Fruit fly (Drosophila melanogaster) whole organism, embryonic: ENCODE measurements around the gene pico.

Experiments
- CG10462 ChIP-seq: fragments of 200-800 bp; sonication (Bioruptor generic); optimal IDR thresholded peaks from 2 replicates; lab custom pipeline; 2016; ENCODE audit warnings: missing biosample characterization, missing genetic modification characterization
- CG10654 ChIP-seq: fragments of 200-800 bp; sonication (Bioruptor generic); optimal IDR thresholded peaks from 2 replicates; lab custom pipeline; 2016; ENCODE audit warnings: missing biosample characterization, missing genetic modification characterization
- CG11247 ChIP-seq: fragments of 200-800 bp; sonication (Bioruptor generic); IDR thresholded peaks from 2 replicates; pipeline ENCODE4 v1.3.6; 2022; ENCODE audit warnings: missing biosample characterization, missing genetic modification characterization
- CG11456 ChIP-seq: fragments of 200-800 bp; sonication (Bioruptor generic); IDR thresholded peaks from 3 replicates; pipeline ENCODE4 v1.3.6; 2022; ENCODE audit warnings: missing biosample characterization, missing genetic modification characterization
- CG1233 ChIP-seq: fragments of 200-800 bp; sonication (Bioruptor generic); optimal IDR thresholded peaks from 4 replicates; lab custom pipeline; 2018; ENCODE audit warnings: missing biosample characterization, mild to moderate bottlenecking, missing genetic modification characterization
- CG12659 ChIP-seq: fragments of 200-800 bp; sonication (Bioruptor generic); optimal IDR thresholded peaks from 3 replicates; lab custom pipeline; 2017; ENCODE audit warnings: mild to moderate bottlenecking, missing biosample characterization, missing genetic modification reagents, missing genetic modification characterization
- CG12744 ChIP-seq: fragments of 200-800 bp; sonication (Bioruptor generic); optimal IDR thresholded peaks from 2 replicates; lab custom pipeline; 2016; ENCODE audit warnings: missing biosample characterization, missing genetic modification characterization
- CG14667 ChIP-seq: fragments of 200-800 bp; sonication (Bioruptor generic); IDR thresholded peaks from 2 replicates; pipeline ENCODE4 v1.3.6; 2022; ENCODE audit warnings: missing biosample characterization, missing genetic modification characterization
- CG14710 ChIP-seq: fragments of 200-800 bp; sonication (Bioruptor generic); optimal IDR thresholded peaks from 3 replicates; lab custom pipeline; 2019; ENCODE audit warnings: missing biosample characterization, mild to moderate bottlenecking, missing genetic modification characterization, moderate library complexity
- CG15073 ChIP-seq: fragments of 200-800 bp; sonication (Bioruptor generic); optimal IDR thresholded peaks from 2 replicates; lab custom pipeline; 2016; ENCODE audit warnings: missing biosample characterization, missing genetic modification characterization
- CG15269 ChIP-seq: fragments of 200-800 bp; sonication (Bioruptor generic); optimal IDR thresholded peaks from 2 replicates; lab custom pipeline; 2018; ENCODE audit warnings: missing biosample characterization, mild to moderate bottlenecking, missing genetic modification characterization, moderate library complexity
- CG15479 ChIP-seq: fragments of 200-800 bp; sonication (Bioruptor generic); optimal IDR thresholded peaks from 3 replicates; lab custom pipeline; 2019; ENCODE audit warnings: missing biosample characterization, mild to moderate bottlenecking, missing genetic modification characterization, moderate library complexity
- CG2889 ChIP-seq: fragments of 200-800 bp; sonication (Bioruptor generic); IDR thresholded peaks from 3 replicates; pipeline ENCODE4 v1.3.6; 2022; ENCODE audit warnings: missing biosample characterization, missing genetic modification characterization
- CG3065 ChIP-seq: fragments of 200-800 bp; sonication (Bioruptor generic); optimal IDR thresholded peaks from 2 replicates; lab custom pipeline; 2016; ENCODE audit warnings: missing biosample characterization, missing genetic modification characterization
- CG31365 ChIP-seq: fragments of 200-800 bp; sonication (Bioruptor generic); optimal IDR thresholded peaks from 2 replicates; lab custom pipeline; 2018; ENCODE audit warnings: missing biosample characterization, mild to moderate bottlenecking, missing genetic modification characterization
- CG3281 ChIP-seq: fragments of 200-800 bp; sonication (Bioruptor generic); optimal IDR thresholded peaks from 3 replicates; lab custom pipeline; 2017; ENCODE audit warnings: missing biosample characterization, mild to moderate bottlenecking, missing genetic modification characterization
- CG3847 ChIP-seq: fragments of 200-800 bp; sonication (Bioruptor generic); IDR thresholded peaks from 2 replicates; pipeline ENCODE4 v1.3.6; 2022; ENCODE audit warnings: missing biosample characterization, missing genetic modification characterization
- CG43689 ChIP-seq: fragments of 200-800 bp; sonication (Bioruptor generic); IDR thresholded peaks from 2 replicates; pipeline ENCODE4 v1.3.6; 2022; ENCODE audit warnings: missing biosample characterization, missing genetic modification characterization
- CG4730 ChIP-seq: fragments of 200-800 bp; sonication (Bioruptor generic); IDR thresholded peaks from 2 replicates; pipeline ENCODE4 v1.3.6; 2022; ENCODE audit warnings: missing biosample characterization, missing genetic modification characterization
- CG4854 ChIP-seq: fragments of 200-800 bp; sonication (Bioruptor generic); optimal IDR thresholded peaks from 2 replicates; lab custom pipeline; 2016; ENCODE audit warnings: missing biosample characterization, missing genetic modification characterization, inconsistent platforms
- CG5180 ChIP-seq: fragments of 200-800 bp; sonication (Bioruptor generic); optimal IDR thresholded peaks from 3 replicates; lab custom pipeline; 2017; ENCODE audit warnings: missing biosample characterization, missing genetic modification characterization, mild to moderate bottlenecking, moderate library complexity, missing genetic modification reagents
- CG7556 ChIP-seq: fragments of 200-800 bp; sonication (Bioruptor generic); optimal IDR thresholded peaks from 2 replicates; lab custom pipeline; 2017; ENCODE audit warnings: missing biosample characterization, mild to moderate bottlenecking, missing genetic modification characterization
- CG8388 ChIP-seq: fragments of 200-800 bp; sonication (Bioruptor generic); optimal IDR thresholded peaks from 2 replicates; lab custom pipeline; 2019; ENCODE audit warnings: missing biosample characterization, mild to moderate bottlenecking, missing genetic modification characterization, moderate library complexity
- CG8765 ChIP-seq: fragments of 200-800 bp; sonication (Bioruptor generic); IDR thresholded peaks from 2 replicates; pipeline ENCODE4 v1.3.6; 2022; ENCODE audit warnings: missing biosample characterization, missing genetic modification characterization
- CG9437 ChIP-seq: fragments of 200-800 bp; sonication (Bioruptor generic); optimal IDR thresholded peaks from 2 replicates; lab custom pipeline; 2018; ENCODE audit warnings: missing biosample characterization, mild to moderate bottlenecking, missing genetic modification characterization
- CoRest ChIP-seq: fragments of 200-800 bp; sonication (Bioruptor generic); optimal IDR thresholded peaks from 3 replicates; lab custom pipeline; 2018; ENCODE audit warnings: missing biosample characterization, mild to moderate bottlenecking, missing genetic modification characterization, moderate library complexity
- Dad ChIP-seq: fragments of 200-800 bp; sonication (Bioruptor generic); optimal IDR thresholded peaks from 3 replicates; lab custom pipeline; 2016; ENCODE audit warnings: missing biosample characterization, missing genetic modification characterization
- Dbx ChIP-seq: fragments of 200-800 bp; sonication (Bioruptor generic); IDR thresholded peaks from 3 replicates; pipeline ENCODE4 v1.3.6; 2022; ENCODE audit warnings: missing biosample characterization, missing genetic modification characterization
- Gug ChIP-seq: fragments of 200-800 bp; sonication (Bioruptor generic); IDR thresholded peaks from 4 replicates; pipeline ENCODE4 v1.3.6; 2022; ENCODE audit warnings: missing biosample characterization, missing genetic modification characterization
- HLH4C ChIP-seq: fragments of 200-800 bp; sonication (Bioruptor generic); IDR thresholded peaks from 3 replicates; pipeline ENCODE4 v1.3.6; 2022; ENCODE audit warnings: missing biosample characterization, missing genetic modification characterization; ENCODE audit not compliant: partially characterized antibody
- MTF-1 ChIP-seq: fragments of 200-800 bp; sonication (Bioruptor generic); optimal IDR thresholded peaks from 2 replicates; lab custom pipeline; 2018; ENCODE audit warnings: missing biosample characterization, mild to moderate bottlenecking, missing genetic modification characterization, borderline replicate concordance
- Max ChIP-seq: fragments of 200-800 bp; sonication (Bioruptor generic); optimal IDR thresholded peaks from 2 replicates; lab custom pipeline; 2016; ENCODE audit warnings: missing biosample characterization, mild to moderate bottlenecking, missing genetic modification characterization
- Mes4 ChIP-seq: fragments of 200-800 bp; sonication (Bioruptor generic); optimal IDR thresholded peaks from 2 replicates; lab custom pipeline; 2016; ENCODE audit warnings: missing biosample characterization, missing genetic modification characterization
- Stat92E ChIP-seq, 3 experiments: fragments of >200 bp in 2 of 3; fragments of 200-800 bp in 1 of 3; sonication (Bioruptor generic) in 1 of 3; optimal IDR thresholded peaks; 2 replicates each; lab custom pipeline; 2017 to 2019; ENCODE audit warnings: missing biosample characterization in 3 of 3, missing genetic modification characterization in 3 of 3, mild to moderate bottlenecking in 1 of 3, moderate library complexity in 1 of 3
- abd-A ChIP-seq: fragments of 200-800 bp; sonication (Bioruptor generic); optimal IDR thresholded peaks from 3 replicates; lab custom pipeline; 2019; ENCODE audit warnings: missing biosample characterization, mild to moderate bottlenecking, missing genetic modification characterization, moderate library complexity
- br ChIP-seq: fragments of >200 bp; optimal IDR thresholded peaks from 2 replicates; lab custom pipeline; 2017
- dysf ChIP-seq: fragments of 200-800 bp; sonication (Bioruptor generic); IDR thresholded peaks from 3 replicates; pipeline ENCODE4 v1.3.6; 2022; ENCODE audit warnings: missing biosample characterization, missing genetic modification characterization
- eyg ChIP-seq: fragments of 200-800 bp; sonication (Bioruptor generic); optimal IDR thresholded peaks from 3 replicates; lab custom pipeline; 2016; ENCODE audit warnings: missing biosample characterization, missing genetic modification characterization
- gce ChIP-seq: fragments of 200-800 bp; sonication (Bioruptor generic); IDR thresholded peaks from 3 replicates; pipeline ENCODE4 v1.3.6; 2022; ENCODE audit warnings: missing biosample characterization, missing genetic modification characterization
- gcm ChIP-seq: fragments of 200-800 bp; sonication (Bioruptor generic); optimal IDR thresholded peaks from 2 replicates; lab custom pipeline; 2019; ENCODE audit warnings: missing biosample characterization, mild to moderate bottlenecking, missing genetic modification characterization, moderate library complexity
- gsb ChIP-seq: fragments of 200-800 bp; sonication (Bioruptor generic); IDR thresholded peaks from 2 replicates; pipeline ENCODE4 v1.3.6; 2022; ENCODE audit warnings: missing biosample characterization, missing genetic modification characterization
- insv ChIP-seq, 2 experiments: fragments of 200-800 bp; sonication (Bioruptor generic); optimal IDR thresholded peaks; 3 replicates each; lab custom pipeline; 2016 to 2018; ENCODE audit warnings: missing biosample characterization in 2 of 2, missing genetic modification characterization in 2 of 2
- jigr1 ChIP-seq: fragments of 200-800 bp; sonication (Bioruptor generic); IDR thresholded peaks from 3 replicates; pipeline ENCODE4 v1.3.6; 2022; ENCODE audit warnings: missing biosample characterization, missing genetic modification characterization
- jing ChIP-seq: fragments of 200-800 bp; sonication (Bioruptor generic); optimal IDR thresholded peaks from 2 replicates; lab custom pipeline; 2018; ENCODE audit warnings: missing biosample characterization, mild to moderate bottlenecking, missing genetic modification characterization
- jumu ChIP-seq: fragments of 200-800 bp; sonication (Bioruptor generic); optimal IDR thresholded peaks from 3 replicates; lab custom pipeline; 2016; ENCODE audit warnings: missing biosample characterization, missing genetic modification characterization
- ken ChIP-seq: fragments of 200-800 bp; sonication (Bioruptor generic); IDR thresholded peaks from 3 replicates; pipeline ENCODE4 v1.3.6; 2022; ENCODE audit warnings: missing biosample characterization, missing genetic modification characterization
- nerfin-1 ChIP-seq: fragments of 200-800 bp; sonication (Bioruptor generic); optimal IDR thresholded peaks from 3 replicates; lab custom pipeline; 2019; ENCODE audit warnings: missing biosample characterization, mild to moderate bottlenecking, missing genetic modification characterization, moderate library complexity
- otp ChIP-seq: fragments of 200-800 bp; sonication (Bioruptor generic); IDR thresholded peaks from 3 replicates; pipeline ENCODE4, ENCODE4 v1.3.6; 2022; ENCODE audit warnings: missing biosample characterization, missing genetic modification characterization
- prd ChIP-seq, 3 experiments: fragments of >200 bp in 2 of 3; fragments of 200-800 bp in 1 of 3; sonication (Bioruptor generic) in 1 of 3; optimal IDR thresholded peaks in 2 of 3; IDR thresholded peaks in 1 of 3; 2 replicates in 2 of 3; 3 replicates in 1 of 3; pipeline versions ENCODE4 v1.3.6 to Lab custom; 2017 to 2022; ENCODE audit warnings: missing biosample characterization in 1 of 3, missing genetic modification characterization in 1 of 3
- pum ChIP-seq: fragments of 200-800 bp; sonication (Bioruptor generic); optimal IDR thresholded peaks from 2 replicates; lab custom pipeline; 2016; ENCODE audit warnings: missing biosample characterization, missing genetic modification characterization
- salm ChIP-seq: fragments of 200-800 bp; sonication (Bioruptor generic); optimal IDR thresholded peaks from 2 replicates; lab custom pipeline; 2018; ENCODE audit warnings: missing biosample characterization, mild to moderate bottlenecking, missing genetic modification characterization
- zf30C ChIP-seq: fragments of 200-800 bp; sonication (Bioruptor generic); optimal IDR thresholded peaks from 3 replicates; lab custom pipeline; 2018; ENCODE audit warnings: missing biosample characterization, mild to moderate bottlenecking, missing genetic modification characterization

The pico gene

DNA sequence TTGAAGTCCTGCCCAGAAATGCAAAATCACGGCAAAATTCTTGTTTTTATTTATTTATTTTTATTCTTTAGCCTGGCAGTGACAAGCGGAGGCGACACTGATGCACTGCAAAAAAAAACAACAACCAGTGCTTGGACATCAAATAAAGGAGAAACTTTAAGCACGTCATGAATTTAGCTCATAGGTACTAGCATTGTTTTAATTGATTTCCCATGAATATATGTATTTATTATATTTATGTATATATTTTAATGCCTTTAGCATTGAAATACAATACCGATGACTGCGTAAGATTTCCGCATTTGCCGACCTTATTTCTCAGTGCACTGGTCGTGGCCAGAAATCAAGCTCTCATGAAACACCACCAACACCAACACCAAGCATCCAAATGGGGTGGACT lies 33.2 kb downstream of the pico start (continued):
- TF ChIP-seq CG3281 (GFP tag; lab: Kevin White, UChicago) (peak; percentile 15), CG12659 (GFP tag; lab: Kevin White, UChicago) (peak; percentile 4), CG12744 (GFP tag; lab: Kevin White, UChicago) (no peak), prd (optimal IDR thresholded peaks at IDR 0.05; lab: Kevin White, UChicago) (no peak), prd (GFP tag; IDR thresholded peaks at IDR 0.05; lab: Robert Waterston, UW) (no peak), Dbx (GFP tag; lab: Robert Waterston, UW) (no peak), CG11456 (GFP tag; lab: Robert Waterston, UW) (no peak), ken (GFP tag; lab: Robert Waterston, UW) (peak; percentile 43; the same call in 1 of the 3 replicates), MTF-1 (GFP tag; lab: Kevin White, UChicago) (no peak), Mes4 (GFP tag; lab: Kevin White, UChicago) (no peak), salm (tag; lab: Kevin White, UChicago) (no peak), nerfin-1 (tag; lab: Kevin White, UChicago) (no peak), CG10462 (GFP tag; lab: Kevin White, UChicago) (no peak), CG4730 (GFP tag; lab: Robert Waterston, UW) (no peak), Gug (GFP tag; lab: Robert Waterston, UW) (no peak), CG2889 (GFP tag; lab: Robert Waterston, UW) (no peak), pum (no peak), CG10654 (GFP tag; lab: Kevin White, UChicago) (no peak), CG15269 (peak; percentile 20), CG9437 (GFP tag; lab: Kevin White, UChicago) (no peak), CG7556 (peak; percentile 47), CG43689 (GFP tag; lab: Robert Waterston, UW) (no peak), dysf (GFP tag; lab: Robert Waterston, UW) (no peak), CG1233 (no peak), gsb (GFP tag; lab: Robert Waterston, UW) (no peak), zf30C (GFP tag; lab: Kevin White, UChicago) (peak; percentile 31), eyg (GFP tag; lab: Kevin White, UChicago) (no peak), CG8388 (GFP tag; lab: Kevin White, UChicago) (no peak), insv (GFP tag; optimal IDR thresholded peaks at IDR 0.05; lab: Kevin White, UChicago) (no peak), CG14710 (tag; lab: Kevin White, UChicago) (no peak), CG3065 (GFP tag; lab: Kevin White, UChicago) (no peak), CG11247 (GFP tag; lab: Robert Waterston, UW) (no peak), gce (GFP tag; lab: Robert Waterston, UW) (no peak), CG15073 (GFP tag; lab: Kevin White, UChicago) (no peak), jigr1 (GFP tag; lab: Robert Waterston, UW) (no peak), CG31365 (no peak), HLH4C (GFP tag; lab: Robert Waterston, UW) (no peak), CG4854 (GFP tag; lab: Kevin White, UChicago) (no peak), Stat92E (GFP tag; optimal IDR thresholded peaks at IDR 0.05; lab: Kevin White, UChicago) (no peak), otp (GFP tag; lab: Robert Waterston, UW) (no peak), CG3847 (GFP tag; lab: Robert Waterston, UW) (no peak), Max (GFP tag; lab: Kevin White, UChicago) (no peak), CG5180 (no peak), jumu (GFP tag; lab: Kevin White, UChicago) (no peak), CG14667 (GFP tag; lab: Robert Waterston, UW) (no peak), CG8765 (GFP tag; lab: Robert Waterston, UW) (no peak), abd-A (tag; lab: Kevin White, UChicago) (no peak), Dad (no peak), CG15479 (no peak), CoRest (tag; lab: Kevin White, UChicago) (peak; percentile 24), gcm (no peak), jing (GFP tag; lab: Kevin White, UChicago) (no peak), br (lab: Kevin White, UChicago) (no peak)
